Fruit fly (Drosophila melanogaster): Measurements from ENCODE around the gene CG32812.

DNA sequence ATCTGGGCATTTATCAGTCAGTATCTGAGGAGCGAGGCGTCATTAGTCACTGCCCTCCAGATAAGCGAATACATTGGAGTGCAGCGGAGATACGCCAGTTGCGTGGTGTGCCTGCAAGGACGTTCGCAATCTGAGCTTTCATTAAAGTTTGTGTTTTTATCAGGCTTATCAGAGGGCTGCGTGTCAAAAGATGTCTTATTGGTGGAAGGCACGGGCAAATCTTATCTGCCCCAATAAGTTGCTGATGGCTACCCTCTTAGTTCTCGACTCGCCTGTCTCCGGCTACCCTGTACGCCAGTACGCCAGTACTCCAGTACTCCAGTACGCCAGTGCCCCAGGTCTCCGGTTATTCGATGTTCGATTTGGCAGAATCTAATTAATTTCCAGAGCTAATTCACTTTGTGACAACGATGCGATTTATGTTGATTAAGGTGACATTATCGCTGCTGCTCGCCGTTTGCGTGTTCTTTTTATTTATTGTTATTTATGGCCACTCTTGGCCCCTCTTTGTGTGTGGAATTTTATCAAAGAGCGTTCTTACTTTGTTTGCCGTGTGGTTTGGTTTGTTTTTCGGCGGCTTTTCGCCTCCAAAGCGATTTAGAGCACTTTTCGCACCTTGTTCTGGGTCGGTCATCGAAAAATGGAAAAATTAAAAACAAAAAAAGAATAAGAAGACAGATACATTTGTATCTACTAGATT is 30.2 kb upstream of the CG32812 start:
- TF ChIP-seq psq (optimal IDR thresholded peaks at IDR 0.05) (no peak), EcR (GFP tag; optimal IDR thresholded peaks at IDR 0.05) (no peak), CG8478 (optimal IDR thresholded peaks at IDR 0.05) (no peak), usp (GFP tag; optimal IDR thresholded peaks at IDR 0.05) (no peak), Dll (optimal IDR thresholded peaks at IDR 0.05) (no peak), pan (optimal IDR thresholded peaks at IDR 0.05) (no peak)
